Fruit fly (Drosophila melanogaster) whole organism, wandering third instar larva: Measurements from ENCODE around the gene CG13056.

Source experiments
- Abd-B ChIP-seq: fragments of >200 bp; optimal IDR thresholded peaks from 2 replicates; lab custom pipeline; 2017; ENCODE audit warnings: missing biosample characterization, missing genetic modification characterization
- CG32264 ChIP-seq: fragments of 200-800 bp; sonication (Bioruptor generic); optimal IDR thresholded peaks from 2 replicates; lab custom pipeline; 2016; ENCODE audit warnings: missing biosample characterization, missing genetic modification characterization
- CG9705 ChIP-seq: fragments of 200-800 bp; sonication (Bioruptor generic); optimal IDR thresholded peaks from 2 replicates; lab custom pipeline; 2018; ENCODE audit warnings: missing biosample characterization, mild to moderate bottlenecking, missing genetic modification characterization
- CrebA ChIP-seq: fragments of 200-800 bp; sonication (Bioruptor generic); optimal IDR thresholded peaks from 2 replicates; lab custom pipeline; 2016; ENCODE audit warnings: missing biosample characterization, mild to moderate bottlenecking, missing genetic modification characterization, borderline replicate concordance
- Dfd ChIP-seq: fragments of >200 bp; optimal IDR thresholded peaks from 2 replicates; lab custom pipeline; 2017; ENCODE audit warnings: missing biosample characterization, missing genetic modification characterization
- Dif ChIP-seq: fragments of 200-275, 200-300 bp; sonication (Bioruptor generic); optimal IDR thresholded peaks from 2 replicates; lab custom pipeline; 2018; ENCODE audit warnings: missing biosample characterization, missing genetic modification characterization; ENCODE audit not compliant: partially characterized antibody
- GATAd ChIP-seq: sonication (Bioruptor generic); optimal IDR thresholded peaks from 2 replicates; lab custom pipeline; 2016; ENCODE audit warnings: missing biosample characterization, missing genetic modification characterization
- HLH106 ChIP-seq: fragments of 200-800 bp; optimal IDR thresholded peaks from 3 replicates; lab custom pipeline; 2019; ENCODE audit warnings: missing biosample characterization, mild to moderate bottlenecking, missing genetic modification characterization, moderate library complexity
- Hnf4 ChIP-seq: fragments of 200-800 bp; sonication (Bioruptor generic); optimal IDR thresholded peaks from 2 replicates; lab custom pipeline; 2016; ENCODE audit warnings: missing biosample characterization, mild to moderate bottlenecking, missing genetic modification characterization
- Hr78 ChIP-seq: fragments of >200 bp; optimal IDR thresholded peaks from 2 replicates; lab custom pipeline; 2017; ENCODE audit warnings: missing biosample characterization, missing genetic modification characterization
- Hr83 ChIP-seq: fragments of 200-300 bp; sonication (Bioruptor generic); optimal IDR thresholded peaks from 2 replicates; lab custom pipeline; 2016; ENCODE audit warnings: missing biosample characterization, mild to moderate bottlenecking, missing genetic modification characterization, moderate library complexity; ENCODE audit not compliant: poor library complexity, severe bottlenecking
- Mio ChIP-seq: sonication (Bioruptor generic); optimal IDR thresholded peaks from 2 replicates; lab custom pipeline; 2016; ENCODE audit warnings: missing biosample characterization, missing genetic modification characterization
- N ChIP-seq: fragments of >200 bp; optimal IDR thresholded peaks from 2 replicates; lab custom pipeline; 2018; ENCODE audit warnings: missing biosample characterization, missing external identifiers, missing genetic modification characterization
- OdsH ChIP-seq: fragments of 200-800 bp; sonication (Bioruptor generic); optimal IDR thresholded peaks from 2 replicates; lab custom pipeline; 2016; ENCODE audit warnings: missing biosample characterization, mild to moderate bottlenecking, missing genetic modification characterization
- Rel ChIP-seq, 2 experiments: fragments of 200-800 bp; sonication (Bioruptor generic) in 1 of 2; optimal IDR thresholded peaks; 2 replicates in 1 of 2; 3 replicates in 1 of 2; lab custom pipeline; 2016 to 2019; ENCODE audit warnings: mild to moderate bottlenecking in 2 of 2, missing biosample characterization in 2 of 2, missing genetic modification characterization in 2 of 2, moderate library complexity in 1 of 2
- Sp1 ChIP-seq: fragments of 200-800 bp; sonication (Bioruptor generic); optimal IDR thresholded peaks from 3 replicates; lab custom pipeline; 2019; ENCODE audit warnings: missing biosample characterization, mild to moderate bottlenecking, missing genetic modification characterization, moderate library complexity
- br ChIP-seq: fragments of 200-800 bp; sonication (Bioruptor generic); optimal IDR thresholded peaks from 2 replicates; lab custom pipeline; 2016; ENCODE audit warnings: missing biosample characterization, missing genetic modification characterization
- brk ChIP-seq: fragments of 200-800 bp; sonication (Bioruptor generic); optimal IDR thresholded peaks from 2 replicates; lab custom pipeline; 2016; ENCODE audit warnings: missing biosample characterization, mild to moderate bottlenecking, missing genetic modification characterization
- dl ChIP-seq, 2 experiments: fragments of 175-275, 200-275 bp in 1 of 2; fragments of 200-275 bp in 1 of 2; sonication (Bioruptor generic); optimal IDR thresholded peaks; lab custom pipeline; 2018; ENCODE audit warnings: mild to moderate bottlenecking in 2 of 2, missing biosample characterization in 2 of 2, missing genetic modification characterization in 2 of 2, moderate library complexity in 2 of 2; ENCODE audit not compliant: partially characterized antibody in 2 of 2, insufficient read depth in 1 of 2
- dmrt93B ChIP-seq: fragments of 200-800 bp; sonication (Bioruptor generic); optimal IDR thresholded peaks from 2 replicates; lab custom pipeline; 2018; ENCODE audit warnings: missing biosample characterization, mild to moderate bottlenecking, missing genetic modification characterization
- ey ChIP-seq: fragments of 200-800 bp; sonication (Bioruptor generic); optimal IDR thresholded peaks from 2 replicates; lab custom pipeline; 2016; ENCODE audit warnings: missing biosample characterization, missing genetic modification characterization
- foxo ChIP-seq, 2 experiments: fragments of 200-800 bp; sonication (Bioruptor generic); optimal IDR thresholded peaks; 2 replicates in 1 of 2; 3 replicates in 1 of 2; lab custom pipeline; 2016 to 2017; ENCODE audit warnings: missing biosample characterization in 2 of 2, missing genetic modification characterization in 2 of 2
- fru ChIP-seq: fragments of 200-800 bp; sonication (Bioruptor generic); optimal IDR thresholded peaks from 3 replicates; lab custom pipeline; 2016; ENCODE audit warnings: missing biosample characterization, mild to moderate bottlenecking, missing genetic modification characterization
- h ChIP-seq: fragments of 200-800 bp; sonication (Bioruptor generic); optimal IDR thresholded peaks from 3 replicates; lab custom pipeline; 2016; ENCODE audit warnings: missing biosample characterization, mild to moderate bottlenecking, missing genetic modification characterization
- lola ChIP-seq: fragments of >200 bp; optimal IDR thresholded peaks from 2 replicates; lab custom pipeline; 2017; ENCODE audit warnings: missing biosample characterization, missing genetic modification characterization
- pan ChIP-seq: fragments of >200 bp; optimal IDR thresholded peaks from 2 replicates; lab custom pipeline; 2017
- rgr ChIP-seq: fragments of 200-800 bp; sonication (Bioruptor generic); optimal IDR thresholded peaks from 3 replicates; lab custom pipeline; 2016; ENCODE audit warnings: missing biosample characterization, mild to moderate bottlenecking, missing genetic modification characterization
- sage ChIP-seq: fragments of 200-800 bp; sonication (Bioruptor generic); optimal IDR thresholded peaks from 2 replicates; lab custom pipeline; 2016; ENCODE audit warnings: missing biosample characterization, mild to moderate bottlenecking, missing genetic modification characterization
- sv ChIP-seq: fragments of 200-800 bp; sonication (Bioruptor generic); optimal IDR thresholded peaks from 3 replicates; lab custom pipeline; 2016; ENCODE audit warnings: missing biosample characterization, missing genetic modification characterization
- tai ChIP-seq: sonication (Bioruptor generic); optimal IDR thresholded peaks from 2 replicates; lab custom pipeline; 2016; ENCODE audit warnings: missing biosample characterization, missing genetic modification characterization
- usp ChIP-seq: fragments of >200 bp; optimal IDR thresholded peaks from 2 replicates; lab custom pipeline; 2017; ENCODE audit warnings: missing biosample characterization, missing genetic modification characterization
- woc ChIP-seq: sonication (Bioruptor generic); optimal IDR thresholded peaks from 2 replicates; lab custom pipeline; 2016; ENCODE audit warnings: missing biosample characterization, mild to moderate bottlenecking, missing genetic modification characterization

The CG13056 gene

dm6 chr3L:16333013-16333412, at the start of gene CG13056:
TSS of gene CG13056 (plus strand) at chr3L:16333313.
- TF ChIP-seq usp (GFP tag; lab: Kevin White, UChicago) (no peak), Hr78 (GFP tag; lab: Kevin White, UChicago) (no peak), Abd-B (GFP tag; lab: Kevin White, UChicago) (no peak), GATAd (no peak), ey (GFP tag; lab: Kevin White, UChicago) (no peak), rgr (GFP tag; lab: Kevin White, UChicago) (no peak), CrebA (GFP tag; lab: Kevin White, UChicago) (no peak), h (GFP tag; lab: Kevin White, UChicago) (no peak), dl (GFP tag; optimal IDR thresholded peaks at IDR 0.05; lab: Kevin White, UChicago; ENCODE audit: insufficient read depth in 1 of 2, partially characterized antibody in 2 of 2) (no peak), woc (no peak), Rel (GFP tag; optimal IDR thresholded peaks at IDR 0.05; lab: Kevin White, UChicago) (no peak), Rel (tag; optimal IDR thresholded peaks at IDR 0.05; lab: Kevin White, UChicago) (no peak), CG32264 (no peak), pan (no peak), fru (no peak), br (no peak), Dfd (GFP tag; lab: Kevin White, UChicago) (no peak)

- TF ChIP-seq brk (GFP tag; lab: Kevin White, UChicago): no peak
- TF ChIP-seq Sp1 (GFP tag; lab: Kevin White, UChicago): no peak
- no peak for TF ChIP-seq N
- TF ChIP-seq foxo (GFP tag; optimal IDR thresholded peaks at IDR 0.05; lab: Kevin White, UChicago): no peak
- no peak for TF ChIP-seq Mio (GFP tag; lab: Kevin White, UChicago)
- TF ChIP-seq Dif (GFP tag; lab: Kevin White, UChicago): no peak
- TF ChIP-seq dl (GFP tag; optimal IDR thresholded peaks at IDR 0.05; lab: Kevin White, UChicago; ENCODE audit: insufficient read depth in 1 of 2, partially characterized antibody in 2 of 2): no peak
Observed at dm6 chr3L:16283821-16284220, 49.3 kb upstream of the CG13056 start, which contains the start of gene CG13048. TSS of gene CG13048 (minus strand) at chr3L:16283921.

dm6 chr3L:16285346-16285911, 47.7 kb upstream of the CG13056 start, which contains the start of gene CG13047:
TSS of gene CG13047 (minus strand) at chr3L:16285396.
- no peak for TF ChIP-seq sage (GFP tag; lab: Kevin White, UChicago)
- no peak for TF ChIP-seq CrebA (GFP tag; lab: Kevin White, UChicago)
- no peak for TF ChIP-seq dl (GFP tag; optimal IDR thresholded peaks at IDR 0.05; lab: Kevin White, UChicago; ENCODE audit: insufficient read depth in 1 of 2, partially characterized antibody in 2 of 2)
- TF ChIP-seq N: no peak
- no peak for TF ChIP-seq dmrt93B
- no peak for TF ChIP-seq OdsH
- TF ChIP-seq brk (GFP tag; lab: Kevin White, UChicago): no peak
- TF ChIP-seq CG32264: no peak
- no peak for TF ChIP-seq Hnf4 (GFP tag; lab: Kevin White, UChicago)
- no peak for TF ChIP-seq lola
- no peak for TF ChIP-seq pan
- TF ChIP-seq Mio (GFP tag; lab: Kevin White, UChicago): no peak
- no peak for TF ChIP-seq CG9705 (GFP tag; lab: Kevin White, UChicago)
- TF ChIP-seq Hr83 (GFP tag; lab: Kevin White, UChicago): no peak
- no peak for TF ChIP-seq foxo (GFP tag; optimal IDR thresholded peaks at IDR 0.05; lab: Kevin White, UChicago)
- no peak for TF ChIP-seq Rel (GFP tag; optimal IDR thresholded peaks at IDR 0.05; lab: Kevin White, UChicago)
- TF ChIP-seq Rel (tag; optimal IDR thresholded peaks at IDR 0.05; lab: Kevin White, UChicago): no peak
- no peak for TF ChIP-seq br
- TF ChIP-seq tai (GFP tag; lab: Kevin White, UChicago): no peak

- peak; percentile 34 for TF ChIP-seq OdsH
- peak; percentile 53 for TF ChIP-seq h (GFP tag; lab: Kevin White, UChicago)
- peak in 1 of 2 experiments; percentile 36 for TF ChIP-seq foxo (GFP tag; optimal IDR thresholded peaks at IDR 0.05; lab: Kevin White, UChicago)
- TF ChIP-seq Rel (GFP tag; optimal IDR thresholded peaks at IDR 0.05; lab: Kevin White, UChicago): no peak
- TF ChIP-seq Rel (tag; optimal IDR thresholded peaks at IDR 0.05; lab: Kevin White, UChicago): no peak
- TF ChIP-seq Mio (GFP tag; lab: Kevin White, UChicago): no peak
- no peak for TF ChIP-seq tai (GFP tag; lab: Kevin White, UChicago)
- TF ChIP-seq GATAd: no peak
- peak; percentile 32 for TF ChIP-seq ey (GFP tag; lab: Kevin White, UChicago)
- TF ChIP-seq rgr (GFP tag; lab: Kevin White, UChicago): peak; percentile 51
- peak; percentile 42 for TF ChIP-seq HLH106
- peak; percentile 13 for TF ChIP-seq Hnf4 (GFP tag; lab: Kevin White, UChicago)
- peak; percentile 43 for TF ChIP-seq woc
- peak; percentile 53 for TF ChIP-seq br
- no peak for TF ChIP-seq sv (GFP tag; lab: Kevin White, UChicago)
- no peak for TF ChIP-seq dl (GFP tag; optimal IDR thresholded peaks at IDR 0.05; lab: Kevin White, UChicago; ENCODE audit: insufficient read depth in 1 of 2, partially characterized antibody in 2 of 2)
- TF ChIP-seq fru: peak; percentile 50
- no peak for TF ChIP-seq sage (GFP tag; lab: Kevin White, UChicago)
- no peak for TF ChIP-seq Sp1 (GFP tag; lab: Kevin White, UChicago)
Observed at dm6 chr3L:16286258-16286657, 46.9 kb upstream of the CG13056 start.
